Worm (Caenorhabditis elegans): Measurements from ENCODE around the gene C01G6.4.

The C01G6.4 gene

DNA sequence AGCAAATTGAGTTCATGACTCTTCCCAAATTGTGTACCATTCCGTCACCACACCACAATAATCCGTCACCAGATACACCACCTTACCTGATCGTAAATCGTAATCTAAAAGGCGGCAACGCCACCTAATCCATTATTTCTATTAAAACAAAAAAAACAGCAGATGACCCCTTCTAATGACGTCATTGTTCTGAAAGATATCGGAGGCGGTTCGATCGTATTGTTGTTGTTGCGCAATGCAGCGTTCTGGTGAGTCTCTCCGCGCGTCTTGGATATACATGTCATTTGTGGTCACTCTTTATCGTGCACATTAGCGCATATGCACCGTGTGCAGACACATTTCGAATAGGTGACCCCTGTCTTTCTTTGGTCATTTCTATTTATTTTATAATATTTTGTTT is 3.9 kb downstream of the C01G6.4 start:
- no peak for TF ChIP-seq lin-32 (GFP tag; optimal IDR thresholded peaks at IDR 0.05)
- no peak for TF ChIP-seq unc-39 (tag; optimal IDR thresholded peaks at IDR 0.05)
- peak; percentile 18 for TF ChIP-seq unc-62 (GFP tag; optimal IDR thresholded peaks at IDR 0.05)
- TF ChIP-seq nhr-12 (tag; optimal IDR thresholded peaks at IDR 0.05): no peak
- TF ChIP-seq elt-1 (tag; optimal IDR thresholded peaks at IDR 0.05; ENCODE audit: borderline replicate concordance, insufficient read depth): peak; percentile 10
- peak; percentile 50 for TF ChIP-seq cnd-1 (tag; optimal IDR thresholded peaks at IDR 0.05)
- peak; percentile 84 for TF ChIP-seq ceh-39 (tag; optimal IDR thresholded peaks at IDR 0.05)
- TF ChIP-seq mep-1 (tag; optimal IDR thresholded peaks at IDR 0.05): peak; percentile 7
- TF ChIP-seq tbx-8 (GFP tag; optimal IDR thresholded peaks at IDR 0.05): no peak
- TF ChIP-seq nhr-2 (tag; optimal IDR thresholded peaks at IDR 0.05): peak; percentile 95
- peak; percentile 99 for TF ChIP-seq zip-8 (tag; optimal IDR thresholded peaks at IDR 0.05)

DNA sequence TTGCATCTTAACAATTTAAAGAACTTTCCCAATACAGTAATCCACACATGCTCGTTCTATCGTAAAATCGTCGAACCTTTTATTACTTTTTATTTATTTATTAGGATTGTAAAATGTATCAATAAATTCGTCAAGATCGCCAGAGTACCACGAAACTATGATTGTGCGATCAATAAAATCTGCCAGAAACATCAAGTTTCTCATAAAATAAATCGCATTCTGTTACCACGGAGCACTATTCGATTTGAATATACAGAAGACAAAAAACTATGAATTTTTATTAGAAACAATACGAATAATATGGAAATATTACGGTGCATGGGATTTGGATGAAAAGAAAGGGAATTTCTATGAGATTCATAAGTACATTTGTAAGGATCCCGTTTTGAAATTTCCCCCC is 6.1 kb downstream of the C01G6.4 start, which contains the start of gene C01G6.2:
Gene C01G6.2 (plus strand): TSS at position 301 of the 400 bp plus-strand sequence.
- TF ChIP-seq sptf-1 (tag; optimal IDR thresholded peaks at IDR 0.05) (no peak), mab-5 (tag; optimal IDR thresholded peaks at IDR 0.05) (no peak), snpc-4 (tag; optimal IDR thresholded peaks at IDR 0.05) (no peak), bed-3 (GFP tag; optimal IDR thresholded peaks at IDR 0.05) (no peak), nhr-76 (tag; optimal IDR thresholded peaks at IDR 0.05) (no peak), sem-2 (GFP tag; optimal IDR thresholded peaks at IDR 0.05) (no peak), ceh-39 (tag; optimal IDR thresholded peaks at IDR 0.05) (no peak), flh-1 (GFP tag; optimal IDR thresholded peaks at IDR 0.05) (no peak), ztf-11 (tag; optimal IDR thresholded peaks at IDR 0.05) (no peak), nhr-28 (tag; optimal IDR thresholded peaks at IDR 0.05) (no peak), mep-1 (tag; optimal IDR thresholded peaks at IDR 0.05) (no peak), ham-2 (GFP tag; optimal IDR thresholded peaks at IDR 0.05) (no peak), mls-2 (tag; optimal IDR thresholded peaks at IDR 0.05) (no peak), M03D4.4 (tag; optimal IDR thresholded peaks at IDR 0.05) (no peak), tbx-8 (GFP tag; optimal IDR thresholded peaks at IDR 0.05) (no peak), lin-13 (tag; optimal IDR thresholded peaks at IDR 0.05) (no peak)

DNA sequence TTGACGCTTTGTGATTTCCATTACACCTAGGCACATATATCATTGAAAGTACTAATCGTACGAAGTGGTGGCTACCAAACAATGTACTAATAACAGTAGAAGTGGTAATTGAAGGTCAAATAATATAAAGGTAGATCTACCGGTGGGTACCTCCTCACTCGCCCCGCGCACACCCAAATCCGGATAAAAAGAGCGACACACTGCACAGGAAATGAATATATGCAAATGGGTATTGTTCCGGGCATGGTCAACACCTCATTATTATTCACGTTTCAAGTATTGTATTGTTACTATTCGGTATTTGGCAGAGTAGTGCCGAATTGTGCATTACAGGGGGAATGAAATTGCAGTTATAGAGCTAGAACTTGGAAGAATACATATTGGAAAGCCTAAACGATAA is 6.6 kb downstream of the C01G6.4 start:
- TF ChIP-seq nhr-2 (tag; optimal IDR thresholded peaks at IDR 0.05): peak; percentile 33
- peak; percentile 56 for TF ChIP-seq ham-2 (GFP tag; optimal IDR thresholded peaks at IDR 0.05)
- TF ChIP-seq bed-3 (GFP tag; optimal IDR thresholded peaks at IDR 0.05): no peak
- TF ChIP-seq mls-2 (tag; optimal IDR thresholded peaks at IDR 0.05): peak; percentile 23

DNA sequence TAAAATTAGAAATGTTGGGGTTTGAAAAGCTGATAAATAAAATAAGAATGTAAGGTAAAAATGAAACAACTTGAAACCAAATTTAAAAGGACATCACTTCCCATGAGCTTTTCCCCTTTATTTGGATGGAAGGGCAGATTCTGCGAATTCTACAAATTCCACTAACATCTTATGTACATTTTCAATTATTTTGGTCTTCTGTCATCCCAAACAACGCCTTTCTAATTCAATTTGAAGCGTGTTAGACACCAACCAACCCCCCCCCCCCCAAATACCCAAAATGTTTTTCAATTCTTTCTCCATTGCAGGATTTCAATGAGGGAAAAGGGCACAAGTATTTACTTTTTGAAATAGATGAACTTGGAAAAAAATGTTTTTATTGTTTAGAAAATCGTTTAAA is 7.1 kb downstream of the C01G6.4 start:
- TF ChIP-seq ces-1 (GFP tag; optimal IDR thresholded peaks at IDR 0.05) (peak; percentile 81), cnd-1 (tag; optimal IDR thresholded peaks at IDR 0.05) (no peak)

DNA sequence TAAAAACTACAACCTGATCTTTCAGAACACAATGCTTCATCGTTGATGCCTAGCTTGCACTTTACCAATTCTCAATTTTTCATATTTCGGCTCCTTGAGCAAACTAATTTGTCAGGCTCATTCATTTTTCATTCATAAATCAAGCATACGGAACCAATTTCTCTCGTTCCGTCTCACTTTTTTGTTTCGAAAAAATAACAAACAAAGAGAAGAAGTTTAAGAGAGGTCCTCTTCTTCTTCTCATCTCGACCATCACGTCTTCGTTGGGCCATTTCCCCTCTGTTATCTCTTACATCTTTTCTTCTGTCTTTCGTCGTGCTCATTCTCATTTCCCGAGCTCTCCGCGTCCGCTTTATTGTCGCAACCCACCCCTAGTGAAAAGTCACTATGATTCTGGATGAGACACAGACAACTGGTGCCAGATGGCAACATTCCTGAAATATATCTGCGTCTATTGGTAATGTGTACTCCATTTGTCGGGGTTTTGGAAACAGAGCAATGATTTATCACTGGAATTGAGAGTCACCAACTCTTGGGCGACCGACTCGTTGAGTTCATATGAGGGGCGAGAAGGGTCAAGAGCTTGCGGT is 8.1 kb downstream of the C01G6.4 start:
- TF ChIP-seq hlh-1 (tag; optimal IDR thresholded peaks at IDR 0.05): peak; percentile 79
- TF ChIP-seq tbx-8 (GFP tag; optimal IDR thresholded peaks at IDR 0.05): no peak
- peak; percentile 66 for TF ChIP-seq unc-120 (tag; optimal IDR thresholded peaks at IDR 0.05; ENCODE audit: poor library complexity, severe bottlenecking)
- TF ChIP-seq drap-1 (GFP tag; optimal IDR thresholded peaks at IDR 0.05): no peak
- peak; percentile 86 for TF ChIP-seq unc-62 (GFP tag; optimal IDR thresholded peaks at IDR 0.05)
- peak; percentile 90 for TF ChIP-seq mab-5 (tag; optimal IDR thresholded peaks at IDR 0.05)
- peak; percentile 39 for TF ChIP-seq cnd-1 (tag; optimal IDR thresholded peaks at IDR 0.05)
- TF ChIP-seq lin-32 (GFP tag; optimal IDR thresholded peaks at IDR 0.05): peak; percentile 70
- TF ChIP-seq M03D4.4 (tag; optimal IDR thresholded peaks at IDR 0.05): no peak
- TF ChIP-seq ham-2 (GFP tag; optimal IDR thresholded peaks at IDR 0.05): no peak
- TF ChIP-seq ces-1 (GFP tag; optimal IDR thresholded peaks at IDR 0.05): peak; percentile 16

DNA sequence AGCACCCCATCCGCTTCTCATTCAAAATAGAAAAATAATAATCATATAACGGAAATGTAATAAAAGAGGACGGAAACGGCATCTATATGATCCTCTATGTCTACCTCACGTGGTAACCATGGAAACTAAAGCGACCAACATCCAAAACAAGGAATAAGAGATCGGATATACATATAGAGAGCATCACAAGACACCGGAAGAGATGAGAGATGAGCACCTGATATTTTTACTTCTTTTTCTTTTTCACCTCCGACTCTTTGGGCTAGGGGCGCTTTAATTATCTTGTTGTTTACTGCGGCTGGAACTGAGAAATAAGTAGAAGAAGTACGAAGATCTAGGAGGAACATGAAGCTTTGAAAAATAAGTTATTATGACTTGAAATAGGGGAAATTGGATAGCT is 9.1 kb downstream of the C01G6.4 start:
- TF ChIP-seq cnd-1 (tag; optimal IDR thresholded peaks at IDR 0.05): no peak
- TF ChIP-seq zip-8 (tag; optimal IDR thresholded peaks at IDR 0.05): no peak
- TF ChIP-seq mls-2 (tag; optimal IDR thresholded peaks at IDR 0.05): no peak
- no peak for TF ChIP-seq unc-62 (GFP tag; optimal IDR thresholded peaks at IDR 0.05)
- TF ChIP-seq pha-4 (tag; optimal IDR thresholded peaks at IDR 0.05): no peak
- TF ChIP-seq ces-1 (GFP tag; optimal IDR thresholded peaks at IDR 0.05): peak; percentile 6
- TF ChIP-seq tbx-8 (GFP tag; optimal IDR thresholded peaks at IDR 0.05): no peak
- TF ChIP-seq lsy-2 (tag; optimal IDR thresholded peaks at IDR 0.05): no peak
- no peak for TF ChIP-seq lin-13 (tag; optimal IDR thresholded peaks at IDR 0.05)
- TF ChIP-seq flh-1 (GFP tag; optimal IDR thresholded peaks at IDR 0.05): no peak
- no peak for TF ChIP-seq nhr-76 (tag; optimal IDR thresholded peaks at IDR 0.05)
- no peak for TF ChIP-seq nhr-12 (tag; optimal IDR thresholded peaks at IDR 0.05)
- TF ChIP-seq ceh-43 (GFP tag; optimal IDR thresholded peaks at IDR 0.05): no peak
- no peak for TF ChIP-seq elt-1 (tag; optimal IDR thresholded peaks at IDR 0.05; ENCODE audit: borderline replicate concordance, insufficient read depth)
- peak; percentile 24 for TF ChIP-seq unc-120 (tag; optimal IDR thresholded peaks at IDR 0.05; ENCODE audit: poor library complexity, severe bottlenecking)
- TF ChIP-seq hlh-1 (tag; optimal IDR thresholded peaks at IDR 0.05): no peak
